Worm (Caenorhabditis elegans) whole organism, L4 larva: ENCODE data around the gene C02B8.1.

Experiments used
- F49E8.2 ChIP-seq: sonication (generic microtip); optimal IDR thresholded peaks from 2 replicates; lab custom pipeline; 2016; ENCODE audit warnings: missing compliant biosample characterization, mild to moderate bottlenecking, missing genetic modification characterization, borderline replicate concordance
- T20F7.1 ChIP-seq: fragments of 200-800 bp; sonication (Bioruptor generic); optimal IDR thresholded peaks from 2 replicates; lab custom pipeline; 2018; ENCODE audit warnings: mild to moderate bottlenecking, missing genetic modification characterization, missing compliant biosample characterization
- T26A8.4 ChIP-seq: fragments of 200-800 bp; sonication (Bioruptor generic); IDR thresholded peaks from 2 replicates; pipeline ENCODE4 v1.3.6; 2022; ENCODE audit warnings: missing genetic modification characterization, missing compliant biosample characterization
- Y48G9A.11 ChIP-seq: fragments of 200-800 bp; sonication (Bioruptor generic); IDR thresholded peaks from 2 replicates; pipeline ENCODE4 v1.3.6; 2022; ENCODE audit warnings: missing genetic modification reagents, missing genetic modification characterization, missing compliant biosample characterization
- ZK337.2 ChIP-seq: fragments of 200-800 bp; sonication (Bioruptor generic); IDR thresholded peaks from 2 replicates; pipeline ENCODE4 v1.3.6; 2022; ENCODE audit warnings: missing genetic modification reagents, missing genetic modification characterization, missing compliant biosample characterization
- ZK546.5 ChIP-seq, 2 experiments: sonication (generic microtip); optimal IDR thresholded peaks; 2 replicates each; lab custom pipeline; 2017; ENCODE audit warnings: missing biosample characterization in 2 of 2, missing genetic modification characterization in 2 of 2
- ceh-44 ChIP-seq: fragments of 200-800 bp; sonication (Bioruptor generic); IDR thresholded peaks from 2 replicates; pipeline ENCODE4 v1.3.6; 2022; ENCODE audit warnings: missing genetic modification reagents, missing genetic modification characterization, missing compliant biosample characterization
- ctbp-1 ChIP-seq: fragments of 200-800 bp; sonication (Bioruptor generic); IDR thresholded peaks from 2 replicates; pipeline ENCODE4 v1.3.6; 2022; ENCODE audit warnings: missing genetic modification reagents, missing genetic modification characterization, missing compliant biosample characterization
- daf-19 ChIP-seq: fragments of 200-800 bp; sonication (Bioruptor generic); conservative IDR thresholded peaks from 2 replicates; pipeline ENCODE4 v1.3.6; 2022; ENCODE audit warnings: missing genetic modification characterization, missing compliant biosample characterization
- dmd-9 ChIP-seq: fragments of 200-800 bp; sonication (Bioruptor generic); IDR thresholded peaks from 2 replicates; pipeline ENCODE4 v1.3.6; 2022; ENCODE audit warnings: missing genetic modification reagents, missing genetic modification characterization, missing compliant biosample characterization
- duxl-1 ChIP-seq: sonication (generic microtip); optimal IDR thresholded peaks from 2 replicates; lab custom pipeline; 2016; ENCODE audit warnings: mild to moderate bottlenecking, missing genetic modification characterization, moderate library complexity, missing compliant biosample characterization; ENCODE audit not compliant: poor library complexity
- egl-27 ChIP-seq: sonication (generic microtip); optimal IDR thresholded peaks from 3 replicates; lab custom pipeline; 2017; ENCODE audit warnings: missing biosample characterization, missing genetic modification reagents, missing genetic modification characterization
- fkh-10 ChIP-seq: fragments of 150-350 bp; optimal IDR thresholded peaks from 2 replicates; lab custom pipeline; 2014; ENCODE audit warnings: missing biosample characterization, missing genetic modification reagents, missing genetic modification characterization
- fos-1 ChIP-seq: fragments of 150-350 bp; optimal IDR thresholded peaks from 2 replicates; lab custom pipeline; 2014; ENCODE audit warnings: missing biosample characterization, missing genetic modification characterization
- hlh-11 ChIP-seq: fragments of 200-800 bp; sonication (Bioruptor generic); optimal IDR thresholded peaks from 2 replicates; lab custom pipeline; 2018; ENCODE audit warnings: mild to moderate bottlenecking, missing genetic modification characterization, missing compliant biosample characterization
- lim-7 ChIP-seq: fragments of 200-800 bp; sonication (Bioruptor generic); IDR thresholded peaks from 2 replicates; pipeline ENCODE4 v1.3.6; 2022; ENCODE audit warnings: missing genetic modification characterization, missing compliant biosample characterization
- madf-5 ChIP-seq, 2 experiments: fragments of 200-800 bp; sonication (Bioruptor generic); IDR thresholded peaks; 2 replicates each; pipeline ENCODE4 v1.3.6; 2022; ENCODE audit warnings: missing compliant biosample characterization in 2 of 2, missing genetic modification characterization in 2 of 2
- madf-9 ChIP-seq: fragments of 200-800 bp; sonication (Bioruptor generic); conservative IDR thresholded peaks from 2 replicates; pipeline ENCODE4 v1.3.6; 2022; ENCODE audit warnings: missing genetic modification reagents, missing genetic modification characterization, missing compliant biosample characterization
- mdt-29 ChIP-seq: fragments of 200-800 bp; sonication (Bioruptor generic); IDR thresholded peaks from 2 replicates; pipeline ENCODE4 v1.3.6; 2022; ENCODE audit warnings: missing genetic modification reagents, missing genetic modification characterization, missing compliant biosample characterization
- mep-1 ChIP-seq: fragments of 150-350 bp; sonication (generic microtip); optimal IDR thresholded peaks from 3 replicates; lab custom pipeline; 2014; ENCODE audit warnings: missing biosample characterization, missing genetic modification characterization
- mxl-3 ChIP-seq: fragments of 200-800 bp; sonication (Bioruptor generic); optimal IDR thresholded peaks from 2 replicates; lab custom pipeline; 2018; ENCODE audit warnings: mild to moderate bottlenecking, missing genetic modification characterization, missing compliant biosample characterization
- nhr-237 ChIP-seq: sonication (generic microtip); optimal IDR thresholded peaks from 2 replicates; lab custom pipeline; 2017; ENCODE audit warnings: missing biosample characterization, missing genetic modification characterization
- nhr-25 ChIP-seq: sonication (generic microtip); optimal IDR thresholded peaks from 2 replicates; lab custom pipeline; 2017; ENCODE audit warnings: missing genetic modification characterization, mild to moderate bottlenecking, missing compliant biosample characterization, antibody characterized with exemption, moderate library complexity, borderline replicate concordance; ENCODE audit not compliant: insufficient read depth
- nhr-28 ChIP-seq: fragments of 150-350 bp; optimal IDR thresholded peaks from 2 replicates; lab custom pipeline; 2014; ENCODE audit warnings: missing biosample characterization, missing genetic modification characterization
- nhr-48 ChIP-seq: sonication (generic microtip); optimal IDR thresholded peaks from 2 replicates; lab custom pipeline; 2016; ENCODE audit warnings: mild to moderate bottlenecking, missing genetic modification characterization, missing compliant biosample characterization
- nhr-76 ChIP-seq: fragments of 150-350 bp; optimal IDR thresholded peaks from 2 replicates; lab custom pipeline; 2014; ENCODE audit warnings: missing biosample characterization, missing genetic modification characterization
- nhr-77 ChIP-seq: fragments of 150-350 bp; optimal IDR thresholded peaks from 2 replicates; lab custom pipeline; 2014; ENCODE audit warnings: missing biosample characterization, missing genetic modification characterization
- pha-4 ChIP-seq, 2 experiments: fragments of 150-350 bp in 1 of 2; fragments of 200-800 bp in 1 of 2; sonication (Bioruptor generic) in 1 of 2; IDR thresholded peaks in 1 of 2; optimal IDR thresholded peaks in 1 of 2; 2 replicates each; pipeline versions ENCODE4 v1.3.6 to Lab custom; 2014 to 2022; ENCODE audit warnings: missing genetic modification characterization in 2 of 2, missing genetic modification reagents in 2 of 2, missing biosample characterization in 1 of 2, missing compliant biosample characterization in 1 of 2
- sdz-12 ChIP-seq: fragments of 200-800 bp; sonication (Bioruptor generic); optimal IDR thresholded peaks from 2 replicates; lab custom pipeline; 2018; ENCODE audit warnings: mild to moderate bottlenecking, missing genetic modification characterization, missing compliant biosample characterization
- set-16 ChIP-seq: fragments of 200-800 bp; sonication (Bioruptor generic); IDR thresholded peaks from 2 replicates; pipeline ENCODE4 v1.3.6; 2022; ENCODE audit warnings: missing genetic modification reagents, missing genetic modification characterization, missing compliant biosample characterization
- skn-1 ChIP-seq: fragments of 150-350 bp; optimal IDR thresholded peaks from 2 replicates; lab custom pipeline; 2014; ENCODE audit warnings: missing biosample characterization, missing genetic modification characterization
- snpc-1.2 ChIP-seq: fragments of 200-800 bp; sonication (Bioruptor generic); IDR thresholded peaks from 2 replicates; pipeline ENCODE4 v1.3.6; 2022; ENCODE audit warnings: missing genetic modification reagents, missing genetic modification characterization, missing compliant biosample characterization
- snpc-4 ChIP-seq: fragments of 150-350 bp; optimal IDR thresholded peaks from 2 replicates; lab custom pipeline; 2014; ENCODE audit warnings: missing biosample characterization, missing genetic modification characterization
- vab-7 ChIP-seq: fragments of 200-800 bp; sonication (Bioruptor generic); IDR thresholded peaks from 2 replicates; pipeline ENCODE4 v1.3.6; 2022; ENCODE audit warnings: missing genetic modification reagents, missing genetic modification characterization, missing compliant biosample characterization
- ztf-11 ChIP-seq: fragments of 150-350 bp; optimal IDR thresholded peaks from 2 replicates; lab custom pipeline; 2014; ENCODE audit warnings: missing biosample characterization, missing genetic modification characterization

Gene C02B8.1

ce11 chrX:8136276-8136891, 11.1 kb upstream of the C02B8.1 start, which contains the start of gene C02B8.6 (continued):
- TF ChIP-seq nhr-77 (tag; lab: Kevin White, UChicago), result peak; percentile 50
- TF ChIP-seq fos-1 (tag; lab: Kevin White, UChicago), result no peak

- no peak for TF ChIP-seq mdt-29
- TF ChIP-seq nhr-237, result no peak
- TF ChIP-seq duxl-1, result no peak
- no peak for TF ChIP-seq set-16 (GFP tag; lab: Robert Waterston, UW)
- TF ChIP-seq nhr-48 (tag; lab: Kevin White, UChicago), result no peak
- no peak for TF ChIP-seq mxl-3 (GFP tag; lab: Kevin White, UChicago)
- TF ChIP-seq lim-7 (GFP tag; lab: Robert Waterston, UW), result no peak
- no peak for TF ChIP-seq dmd-9 (GFP tag; lab: Robert Waterston, UW)
- TF ChIP-seq snpc-4, result no peak
- no peak for TF ChIP-seq nhr-77 (tag; lab: Kevin White, UChicago)
- no peak for TF ChIP-seq ceh-44
- no peak for TF ChIP-seq nhr-25 (tag; lab: Kevin White, UChicago)
- TF ChIP-seq F49E8.2 (tag; lab: Kevin White, UChicago), result no peak
- TF ChIP-seq ZK546.5 (tag; optimal IDR thresholded peaks at IDR 0.05; lab: Kevin White, UChicago), result no peak
- no peak for TF ChIP-seq hlh-11 (tag; lab: Kevin White, UChicago)
- TF ChIP-seq ztf-11 (tag; lab: Kevin White, UChicago), result no peak
Observed at ce11 chrX:8137779-8138178, 9.7 kb upstream of the C02B8.1 start, which contains the start of gene C02B8.7. Gene C02B8.7 (minus strand): TSS chrX:8137879.

- TF ChIP-seq ZK337.2 (GFP tag; lab: Robert Waterston, UW) (no peak), vab-7 (no peak), sdz-12 (GFP tag; lab: Kevin White, UChicago) (no peak), nhr-28 (tag; lab: Kevin White, UChicago) (no peak), pha-4 (GFP tag; IDR thresholded peaks at IDR 0.05; lab: Robert Waterston, UW) (no peak), pha-4 (tag; optimal IDR thresholded peaks at IDR 0.05; lab: Kevin White, UChicago) (no peak), hlh-11 (tag; lab: Kevin White, UChicago) (no peak), fkh-10 (GFP tag; lab: Kevin White, UChicago) (no peak), daf-19 (GFP tag; lab: Robert Waterston, UW) (no peak), mep-1 (tag; lab: Kevin White, UChicago) (no peak), nhr-76 (tag; lab: Kevin White, UChicago) (no peak), duxl-1 (no peak), T26A8.4 (GFP tag; lab: Robert Waterston, UW) (no peak), skn-1 (tag; lab: Kevin White, UChicago) (no peak), egl-27 (tag; lab: Kevin White, UChicago) (no peak)
Observed at ce11 chrX:8139146-8139545, 8.4 kb upstream of the C02B8.1 start, which contains the start of gene C02B8.3. Gene C02B8.3 (plus strand): TSS chrX:8139446.

- TF ChIP-seq madf-9 (GFP tag; lab: Robert Waterston, UW) (0 out of 2 replicates have a peak, but pooled peaks have one; percentile 15), vab-7 (peak; percentile 60), daf-19 (GFP tag; lab: Robert Waterston, UW) (0 out of 2 replicates have a peak, but pooled peaks have one; percentile 48), madf-5 (GFP tag; IDR thresholded peaks at IDR 0.05; lab: Robert Waterston, UW) (0 out of 4 replicates have a peak, but pooled peaks of 1 of the 2 experiments have one; percentile 31), T20F7.1 (GFP tag; lab: Kevin White, UChicago) (no peak), snpc-1.2 (GFP tag; lab: Robert Waterston, UW) (peak; percentile 74), Y48G9A.11 (GFP tag; lab: Robert Waterston, UW) (peak; percentile 44; the same call in 1 of the 2 replicates), sdz-12 (GFP tag; lab: Kevin White, UChicago) (no peak), pha-4 (GFP tag; IDR thresholded peaks at IDR 0.05; lab: Robert Waterston, UW) (peak; percentile 23; the same call in 1 of the 2 replicates), pha-4 (tag; optimal IDR thresholded peaks at IDR 0.05; lab: Kevin White, UChicago) (no peak), lim-7 (GFP tag; lab: Robert Waterston, UW) (peak; percentile 71; the same call in 1 of the 2 replicates), ctbp-1 (GFP tag; lab: Robert Waterston, UW) (no peak)
Observed at ce11 chrX:8148993-8149392, 1.5 kb downstream of the C02B8.1 start.
